Fruit fly (Drosophila melanogaster) whole organism, embryonic: Measurements from ENCODE around the gene CG43796.
A peak's percentile ranks its signal among the peaks of the same experiment; 100 is the strongest.

Experiments
- Abd-B ChIP-seq: fragments of 200-800 bp; sonication (Bioruptor generic); optimal IDR thresholded peaks from 2 replicates; lab custom pipeline; 2018; ENCODE audit warnings: missing biosample characterization, mild to moderate bottlenecking, missing genetic modification characterization, moderate library complexity
- Adf1 ChIP-seq: fragments of 200-800 bp; sonication (Bioruptor generic); IDR thresholded peaks from 2 replicates; pipeline ENCODE4 v1.3.6; 2022; ENCODE audit warnings: missing biosample characterization, missing genetic modification characterization
- Atf6 ChIP-seq: fragments of 200-800 bp; sonication (Bioruptor generic); IDR thresholded peaks from 2 replicates; pipeline ENCODE4 v1.3.6; 2022; ENCODE audit warnings: missing biosample characterization, missing genetic modification characterization
- CG10462 ChIP-seq: fragments of 200-800 bp; sonication (Bioruptor generic); optimal IDR thresholded peaks from 2 replicates; lab custom pipeline; 2016; ENCODE audit warnings: missing biosample characterization, missing genetic modification characterization
- CG12942 ChIP-seq: fragments of 200-800 bp; sonication (Bioruptor generic); optimal IDR thresholded peaks from 3 replicates; lab custom pipeline; 2016; ENCODE audit warnings: missing biosample characterization, missing genetic modification characterization
- CG13424 ChIP-seq: fragments of 200-800 bp; sonication (Bioruptor generic); optimal IDR thresholded peaks from 2 replicates; lab custom pipeline; 2019; ENCODE audit warnings: missing biosample characterization, mild to moderate bottlenecking, missing genetic modification characterization, moderate library complexity
- CG1647 ChIP-seq: fragments of 200-800 bp; sonication (Bioruptor generic); optimal IDR thresholded peaks from 3 replicates; lab custom pipeline; 2016; ENCODE audit warnings: missing biosample characterization, missing genetic modification characterization
- CG16863 ChIP-seq: fragments of 200-800 bp; sonication (Bioruptor generic); optimal IDR thresholded peaks from 3 replicates; lab custom pipeline; 2016; ENCODE audit warnings: missing biosample characterization, missing genetic modification characterization
- CG17568 ChIP-seq: fragments of 200-800 bp; sonication (Bioruptor generic); optimal IDR thresholded peaks from 2 replicates; lab custom pipeline; 2018; ENCODE audit warnings: missing biosample characterization, mild to moderate bottlenecking, missing genetic modification characterization, moderate library complexity
- CG17829 ChIP-seq: fragments of 200-800 bp; optimal IDR thresholded peaks from 2 replicates; lab custom pipeline; 2019; ENCODE audit warnings: missing biosample characterization, mild to moderate bottlenecking, missing genetic modification characterization, moderate library complexity
- CG18262 ChIP-seq: fragments of 200-800 bp; optimal IDR thresholded peaks from 3 replicates; lab custom pipeline; 2019; ENCODE audit warnings: missing biosample characterization, mild to moderate bottlenecking, missing genetic modification characterization, moderate library complexity
- CG18476 ChIP-seq: fragments of 200-800 bp; sonication (Bioruptor generic); optimal IDR thresholded peaks from 2 replicates; lab custom pipeline; 2016; ENCODE audit warnings: missing biosample characterization, mild to moderate bottlenecking, missing genetic modification characterization
- CG18764 ChIP-seq: fragments of 200-800 bp; sonication (Bioruptor generic); optimal IDR thresholded peaks from 3 replicates; lab custom pipeline; 2016; ENCODE audit warnings: missing biosample characterization, missing genetic modification characterization
- CG2116 ChIP-seq: fragments of 200-800 bp; sonication (Bioruptor generic); optimal IDR thresholded peaks from 3 replicates; lab custom pipeline; 2018; ENCODE audit warnings: missing biosample characterization, mild to moderate bottlenecking, missing genetic modification characterization
- CG2712 ChIP-seq: fragments of 200-800 bp; optimal IDR thresholded peaks from 3 replicates; lab custom pipeline; 2019; ENCODE audit warnings: missing biosample characterization, mild to moderate bottlenecking, missing genetic modification characterization, moderate library complexity
- CG31365 ChIP-seq: fragments of 200-800 bp; sonication (Bioruptor generic); optimal IDR thresholded peaks from 2 replicates; lab custom pipeline; 2018; ENCODE audit warnings: missing biosample characterization, mild to moderate bottlenecking, missing genetic modification characterization
- CG31388 ChIP-seq: fragments of 200-800 bp; sonication (Bioruptor generic); optimal IDR thresholded peaks from 2 replicates; lab custom pipeline; 2016; ENCODE audit warnings: missing biosample characterization, missing genetic modification characterization
- CG3281 ChIP-seq: fragments of 200-800 bp; sonication (Bioruptor generic); optimal IDR thresholded peaks from 3 replicates; lab custom pipeline; 2017; ENCODE audit warnings: missing biosample characterization, mild to moderate bottlenecking, missing genetic modification characterization
- CG4707 ChIP-seq: fragments of 200-800 bp; sonication (Bioruptor generic); optimal IDR thresholded peaks from 2 replicates; lab custom pipeline; 2018; ENCODE audit warnings: missing biosample characterization, mild to moderate bottlenecking, missing genetic modification characterization, moderate library complexity
- CG4820 ChIP-seq: fragments of 200-800 bp; sonication (Bioruptor generic); optimal IDR thresholded peaks from 3 replicates; lab custom pipeline; 2016; ENCODE audit warnings: missing biosample characterization, missing genetic modification characterization
- CG6791 ChIP-seq: fragments of 200-800 bp; sonication (Bioruptor generic); IDR thresholded peaks from 3 replicates; pipeline ENCODE4 v1.3.6; 2022; ENCODE audit warnings: missing biosample characterization, missing genetic modification characterization; ENCODE audit not compliant: partially characterized antibody
- CG7556 ChIP-seq: fragments of 200-800 bp; sonication (Bioruptor generic); optimal IDR thresholded peaks from 2 replicates; lab custom pipeline; 2017; ENCODE audit warnings: missing biosample characterization, mild to moderate bottlenecking, missing genetic modification characterization
- Dp ChIP-seq: fragments of 200-800 bp; sonication (Bioruptor generic); optimal IDR thresholded peaks from 2 replicates; lab custom pipeline; 2018; ENCODE audit warnings: missing biosample characterization, mild to moderate bottlenecking, missing genetic modification characterization, moderate library complexity
- E2f2 ChIP-seq: fragments of 200-800 bp; sonication (Bioruptor generic); IDR thresholded peaks from 2 replicates; pipeline ENCODE4 v1.3.6; 2022; ENCODE audit warnings: missing biosample characterization, missing genetic modification characterization
- HHEX ChIP-seq: fragments of 200-800 bp; sonication (Bioruptor generic); optimal IDR thresholded peaks from 3 replicates; lab custom pipeline; 2017; ENCODE audit warnings: missing biosample characterization, mild to moderate bottlenecking, missing genetic modification characterization, missing genetic modification reagents
- HmgD ChIP-seq: fragments of 200-800 bp; sonication (Bioruptor generic); optimal IDR thresholded peaks from 3 replicates; lab custom pipeline; 2016; ENCODE audit warnings: missing biosample characterization, missing genetic modification characterization
- Hr39 ChIP-seq: fragments of >200 bp; optimal IDR thresholded peaks from 2 replicates; lab custom pipeline; 2017
- Mad ChIP-seq: fragments of 200-800 bp; sonication (Bioruptor generic); optimal IDR thresholded peaks from 2 replicates; lab custom pipeline; 2016; ENCODE audit warnings: missing biosample characterization, missing genetic modification characterization
- Max ChIP-seq: fragments of 200-800 bp; sonication (Bioruptor generic); optimal IDR thresholded peaks from 2 replicates; lab custom pipeline; 2016; ENCODE audit warnings: missing biosample characterization, mild to moderate bottlenecking, missing genetic modification characterization
- Med ChIP-seq: fragments of 200-800 bp; sonication (Bioruptor generic); peaks from one replicate; lab custom pipeline; 2016; ENCODE audit warnings: missing biosample characterization, missing genetic modification characterization, mild to moderate bottlenecking, inconsistent platforms, moderate library complexity
- Oaz ChIP-seq: fragments of 200-800 bp; sonication (Bioruptor generic); IDR thresholded peaks from 2 replicates; pipeline ENCODE4 v1.3.6; 2022; ENCODE audit warnings: missing biosample characterization, missing genetic modification characterization
- Sox102F ChIP-seq: fragments of 200-800 bp; sonication (Bioruptor generic); optimal IDR thresholded peaks from 2 replicates; lab custom pipeline; 2018; ENCODE audit warnings: missing biosample characterization, mild to moderate bottlenecking, missing genetic modification characterization, moderate library complexity
- Sry-β ChIP-seq: fragments of 200-800 bp; sonication (Bioruptor generic); optimal IDR thresholded peaks from 2 replicates; lab custom pipeline; 2018; ENCODE audit warnings: missing biosample characterization, mild to moderate bottlenecking, missing genetic modification characterization, moderate library complexity
- bbx ChIP-seq: fragments of 200-800 bp; sonication (Bioruptor generic); IDR thresholded peaks from 2 replicates; pipeline ENCODE4 v1.3.6; 2022; ENCODE audit warnings: missing biosample characterization, missing genetic modification characterization; ENCODE audit not compliant: partially characterized antibody
- hkb ChIP-seq, 2 experiments: fragments of 200-800 bp in 1 of 2; fragments of >200 bp in 1 of 2; sonication (Bioruptor generic) in 1 of 2; IDR thresholded peaks in 1 of 2; optimal IDR thresholded peaks in 1 of 2; 2 replicates each; pipeline versions ENCODE4 v1.3.6 to Lab custom; 2017 to 2022; ENCODE audit warnings: missing biosample characterization in 1 of 2, missing genetic modification characterization in 1 of 2
- ind ChIP-seq: fragments of 200-800 bp; sonication (Bioruptor generic); optimal IDR thresholded peaks from 3 replicates; lab custom pipeline; 2016; ENCODE audit warnings: missing biosample characterization, missing genetic modification characterization
- nmo ChIP-seq: fragments of 200-800 bp; sonication (Bioruptor generic); optimal IDR thresholded peaks from 2 replicates; lab custom pipeline; 2018; ENCODE audit warnings: missing biosample characterization, mild to moderate bottlenecking, missing genetic modification characterization, moderate library complexity
- onecut ChIP-seq: fragments of 200-800 bp; sonication (Bioruptor generic); IDR thresholded peaks from 2 replicates; pipeline ENCODE4 v1.3.6; 2022; ENCODE audit warnings: missing biosample characterization, missing genetic modification characterization
- p53 ChIP-seq: fragments of 200-800 bp; sonication (Bioruptor generic); optimal IDR thresholded peaks from 2 replicates; lab custom pipeline; 2016; ENCODE audit warnings: missing biosample characterization, missing genetic modification characterization
- pb ChIP-seq: fragments of 200-800 bp; sonication (Bioruptor generic); optimal IDR thresholded peaks from 3 replicates; lab custom pipeline; 2016; ENCODE audit warnings: missing biosample characterization, missing genetic modification characterization
- phol ChIP-seq: fragments of 200-800 bp; sonication (Bioruptor generic); optimal IDR thresholded peaks from 3 replicates; lab custom pipeline; 2018; ENCODE audit warnings: missing biosample characterization, mild to moderate bottlenecking, missing genetic modification characterization, moderate library complexity
- scrt ChIP-seq: fragments of 200-800 bp; sonication (Bioruptor generic); optimal IDR thresholded peaks from 2 replicates; lab custom pipeline; 2018; ENCODE audit warnings: missing biosample characterization, mild to moderate bottlenecking, missing genetic modification characterization, moderate library complexity
- sd ChIP-seq: fragments of 200-800 bp; sonication (Bioruptor generic); optimal IDR thresholded peaks from 3 replicates; lab custom pipeline; 2018; ENCODE audit warnings: missing biosample characterization, mild to moderate bottlenecking, missing genetic modification characterization, moderate library complexity
- slbo ChIP-seq: fragments of 200-800 bp; sonication (Bioruptor generic); IDR thresholded peaks from 2 replicates; pipeline ENCODE4 v1.3.6; 2022; ENCODE audit warnings: missing biosample characterization, missing genetic modification characterization
- stc ChIP-seq: fragments of 200-800 bp; sonication (Bioruptor generic); IDR thresholded peaks from 2 replicates; pipeline ENCODE4 v1.3.6; 2022; ENCODE audit warnings: missing biosample characterization, missing genetic modification characterization
- tna ChIP-seq: fragments of 200-800 bp; sonication (Bioruptor generic); IDR thresholded peaks from 2 replicates; pipeline ENCODE4 v1.3.6; 2022; ENCODE audit warnings: missing biosample characterization, missing genetic modification characterization; ENCODE audit not compliant: partially characterized antibody
- unpg ChIP-seq: fragments of 200-800 bp; sonication (Bioruptor generic); optimal IDR thresholded peaks from 3 replicates; lab custom pipeline; 2018; ENCODE audit warnings: missing biosample characterization, mild to moderate bottlenecking, missing genetic modification characterization, moderate library complexity
- zen ChIP-seq: fragments of 200-800 bp; sonication (Bioruptor generic); optimal IDR thresholded peaks from 3 replicates; lab custom pipeline; 2018; ENCODE audit warnings: missing biosample characterization, mild to moderate bottlenecking, missing genetic modification characterization, moderate library complexity
- zfh2 ChIP-seq: fragments of 200-800 bp; sonication (Bioruptor generic); optimal IDR thresholded peaks from 2 replicates; lab custom pipeline; 2016; ENCODE audit warnings: missing biosample characterization, missing genetic modification characterization

Gene CG43796

dm6 chr2L:8473448-8473847, 8.7 kb upstream of the CG43796 start (continued):
- TF ChIP-seq CG4707 (GFP tag; lab: Kevin White, UChicago) (no peak), onecut (GFP tag; lab: Robert Waterston, UW) (0 out of 2 replicates have a peak, but pooled peaks have one; percentile 6), scrt (GFP tag; lab: Kevin White, UChicago) (peak; percentile 34), Adf1 (GFP tag; lab: Robert Waterston, UW) (no peak), CG18764 (GFP tag; lab: Kevin White, UChicago) (peak; percentile 32), unpg (GFP tag; lab: Kevin White, UChicago) (peak; percentile 57), CG4820 (GFP tag; lab: Kevin White, UChicago) (peak; percentile 35), zfh2 (GFP tag; lab: Kevin White, UChicago) (no peak), CG10462 (GFP tag; lab: Kevin White, UChicago) (no peak), sd (tag; lab: Kevin White, UChicago) (no peak), CG1647 (peak; percentile 19), CG12942 (peak; percentile 5)

- TF ChIP-seq tna (GFP tag; lab: Robert Waterston, UW) (no peak), ind (GFP tag; lab: Kevin White, UChicago) (no peak), CG18476 (no peak), Sry-β (GFP tag; lab: Kevin White, UChicago) (no peak), CG3281 (GFP tag; lab: Kevin White, UChicago) (no peak), HHEX (GFP tag; lab: Kevin White, UChicago) (no peak), Atf6 (GFP tag; lab: Robert Waterston, UW) (no peak), Hr39 (lab: Kevin White, UChicago) (no peak), Mad (GFP tag; lab: Kevin White, UChicago) (no peak), CG31388 (GFP tag; lab: Kevin White, UChicago) (no peak), Med (GFP tag; lab: Kevin White, UChicago) (no peak), CG16863 (no peak), stc (no peak), pb (GFP tag; lab: Kevin White, UChicago) (no peak), CG18262 (tag; lab: Kevin White, UChicago) (no peak), p53 (GFP tag; lab: Kevin White, UChicago) (no peak), Oaz (GFP tag; lab: Robert Waterston, UW) (no peak), CG13424 (tag; lab: Kevin White, UChicago) (no peak), zen (no peak)
- TF ChIP-seq, all 482 proteins: peak for 0
Observed at dm6 chr2L:8477049-8477448, 5.1 kb upstream of the CG43796 start, which contains the start of gene CheA29a. CheA29a (plus strand) TSS chr2L:8477349.

dm6 chr2L:8477971-8478370, 4.2 kb upstream of the CG43796 start:
- TF ChIP-seq HmgD (GFP tag; lab: Kevin White, UChicago) (peak; percentile 84), Abd-B (GFP tag; lab: Kevin White, UChicago) (peak; percentile 29), nmo (GFP tag; lab: Kevin White, UChicago) (peak; percentile 35), E2f2 (GFP tag; lab: Robert Waterston, UW) (peak; percentile 90), CG2712 (tag; lab: Kevin White, UChicago) (peak; percentile 28), Dp (GFP tag; lab: Kevin White, UChicago) (peak; percentile 90), CG7556 (GFP tag; lab: Kevin White, UChicago) (no peak), bbx (peak; percentile 52; the same call in 1 of the 2 replicates), CG6791 (peak; percentile 58), phol (tag; lab: Kevin White, UChicago) (peak; percentile 51), slbo (GFP tag; lab: Robert Waterston, UW) (0 out of 2 replicates have a peak, but pooled peaks have one; percentile 17), CG17829 (peak; percentile 23), Sox102F (GFP tag; lab: Kevin White, UChicago) (peak; percentile 68), hkb (optimal IDR thresholded peaks at IDR 0.05; lab: Kevin White, UChicago) (peak; percentile 2), hkb (GFP tag; IDR thresholded peaks at IDR 0.05; lab: Robert Waterston, UW) (no peak), Max (GFP tag; lab: Kevin White, UChicago) (peak; percentile 1), CG17568 (GFP tag; lab: Kevin White, UChicago) (no peak), CG31365 (peak; percentile 100), CG2116 (GFP tag; lab: Kevin White, UChicago) (peak; percentile 53), Oaz (GFP tag; lab: Robert Waterston, UW) (no peak)
